Fruit fly (Drosophila melanogaster): Measurements from ENCODE around the gene CG42371.

CG42371 gene

dm6 chr2L:2201107-2201561 lies 15.9 kb downstream of the CG42371 start (continued):
- TF ChIP-seq Ada2b (GFP tag; IDR thresholded peaks at IDR 0.05) (peak; percentile 52), CG31365 (tag; optimal IDR thresholded peaks at IDR 0.05) (peak; percentile 18), sisA (GFP tag; IDR thresholded peaks at IDR 0.05) (peak; percentile 74), Atf3 (GFP tag; optimal IDR thresholded peaks at IDR 0.05) (peak; percentile 82), pb (GFP tag; optimal IDR thresholded peaks at IDR 0.05) (peak; percentile 58), nom (GFP tag; optimal IDR thresholded peaks at IDR 0.05) (no peak), CG2889 (GFP tag; IDR thresholded peaks at IDR 0.05) (no peak), Aef1 (GFP tag; IDR thresholded peaks at IDR 0.05) (no peak; the same call in 2 of the 3 replicates), wek (GFP tag; optimal IDR thresholded peaks at IDR 0.05) (peak; percentile 66), ara (GFP tag; IDR thresholded peaks at IDR 0.05) (peak; percentile 88), CG1647 (GFP tag; optimal IDR thresholded peaks at IDR 0.05) (peak; percentile 46), CG11398 (GFP tag; optimal IDR thresholded peaks at IDR 0.05) (peak; percentile 55), CG12236 (GFP tag; optimal IDR thresholded peaks at IDR 0.05) (peak; percentile 67), CG8089 (GFP tag; optimal IDR thresholded peaks at IDR 0.05) (peak; percentile 70), D19B (GFP tag; optimal IDR thresholded peaks at IDR 0.05) (no peak), Nf-YC (tag; optimal IDR thresholded peaks at IDR 0.05) (peak; percentile 21), CG10654 (GFP tag; optimal IDR thresholded peaks at IDR 0.05) (peak; percentile 66), CG8924 (tag; optimal IDR thresholded peaks at IDR 0.05) (peak; percentile 87), CG8359 (GFP tag; optimal IDR thresholded peaks at IDR 0.05; ENCODE audit: borderline replicate concordance) (peak; percentile 87), onecut (GFP tag; IDR thresholded peaks at IDR 0.05) (peak; percentile 71), Hmx (GFP tag; optimal IDR thresholded peaks at IDR 0.05) (no peak), Jarid2 (GFP tag; optimal IDR thresholded peaks at IDR 0.05) (peak; percentile 65), jing (GFP tag; optimal IDR thresholded peaks at IDR 0.05) (peak; percentile 52), CG15269 (tag; optimal IDR thresholded peaks at IDR 0.05) (peak; percentile 50), Dref (GFP tag; IDR thresholded peaks at IDR 0.05) (no peak), CG11247 (GFP tag; IDR thresholded peaks at IDR 0.05) (peak; percentile 48), CG17802 (tag; optimal IDR thresholded peaks at IDR 0.05) (peak; percentile 61), al (GFP tag; IDR thresholded peaks at IDR 0.05) (no peak), CG2712 (tag; optimal IDR thresholded peaks at IDR 0.05) (peak; percentile 94), CG1233 (GFP tag; optimal IDR thresholded peaks at IDR 0.05) (peak; percentile 81), MTF-1 (GFP tag; optimal IDR thresholded peaks at IDR 0.05; ENCODE audit: borderline replicate concordance) (peak; percentile 37), CG18619 (GFP tag; optimal IDR thresholded peaks at IDR 0.05) (peak; percentile 74), Chrac-16 (GFP tag; optimal IDR thresholded peaks at IDR 0.05) (peak; percentile 78), z (GFP tag; IDR thresholded peaks at IDR 0.05) (peak; percentile 4; the same call in 1 of the 3 replicates), CG4328 (GFP tag; optimal IDR thresholded peaks at IDR 0.05) (peak; percentile 61), run (tag; optimal IDR thresholded peaks at IDR 0.05) (peak; percentile 66), croc (GFP tag; conservative IDR thresholded peaks at IDR 0.05) (peak; percentile 79)

dm6 chr2L:2200136-2201036 lies 16.7 kb downstream of the CG42371 start:
- TF ChIP-seq grn (GFP tag; optimal IDR thresholded peaks at IDR 0.05) (peak; percentile 22), sd (tag; optimal IDR thresholded peaks at IDR 0.05) (peak; percentile 91), Eip74EF (GFP tag; optimal IDR thresholded peaks at IDR 0.05) (peak in 1 of 2 experiments; percentile 10), sqz (GFP tag; optimal IDR thresholded peaks at IDR 0.05) (peak; percentile 78), kni (GFP tag; optimal IDR thresholded peaks at IDR 0.05) (peak; percentile 88), lbe (GFP tag; optimal IDR thresholded peaks at IDR 0.05) (peak; percentile 33), pros (GFP tag; optimal IDR thresholded peaks at IDR 0.05) (peak; percentile 84), NFAT (GFP tag; IDR thresholded peaks at IDR 0.05) (no peak), CG12219 (GFP tag; optimal IDR thresholded peaks at IDR 0.05) (no peak), tup (GFP tag; optimal IDR thresholded peaks at IDR 0.05) (no peak), yki (optimal IDR thresholded peaks at IDR 0.05) (peak; percentile 50), usp (GFP tag; optimal IDR thresholded peaks at IDR 0.05) (peak; percentile 31), CG17829 (tag; optimal IDR thresholded peaks at IDR 0.05) (peak; percentile 59), nerfin-1 (tag; optimal IDR thresholded peaks at IDR 0.05) (peak; percentile 4)

All from whole organism, embryonic.